Fruit fly (Drosophila melanogaster) whole organism, wandering third instar larva: ENCODE data around the gene CG32815.

Experiments
- Abd-B ChIP-seq: fragments of >200 bp; optimal IDR thresholded peaks from 2 replicates; lab custom pipeline; 2017; ENCODE audit warnings: missing biosample characterization, missing genetic modification characterization
- CG32264 ChIP-seq: fragments of 200-800 bp; sonication (Bioruptor generic); optimal IDR thresholded peaks from 2 replicates; lab custom pipeline; 2016; ENCODE audit warnings: missing biosample characterization, missing genetic modification characterization
- CG9705 ChIP-seq: fragments of 200-800 bp; sonication (Bioruptor generic); optimal IDR thresholded peaks from 2 replicates; lab custom pipeline; 2018; ENCODE audit warnings: missing biosample characterization, mild to moderate bottlenecking, missing genetic modification characterization
- CrebA ChIP-seq: fragments of 200-800 bp; sonication (Bioruptor generic); optimal IDR thresholded peaks from 2 replicates; lab custom pipeline; 2016; ENCODE audit warnings: missing biosample characterization, mild to moderate bottlenecking, missing genetic modification characterization, borderline replicate concordance
- HLH106 ChIP-seq: fragments of 200-800 bp; optimal IDR thresholded peaks from 3 replicates; lab custom pipeline; 2019; ENCODE audit warnings: missing biosample characterization, mild to moderate bottlenecking, missing genetic modification characterization, moderate library complexity
- Hr78 ChIP-seq: fragments of >200 bp; optimal IDR thresholded peaks from 2 replicates; lab custom pipeline; 2017; ENCODE audit warnings: missing biosample characterization, missing genetic modification characterization
- Hr83 ChIP-seq: fragments of 200-300 bp; sonication (Bioruptor generic); optimal IDR thresholded peaks from 2 replicates; lab custom pipeline; 2016; ENCODE audit warnings: missing biosample characterization, mild to moderate bottlenecking, missing genetic modification characterization, moderate library complexity; ENCODE audit not compliant: poor library complexity, severe bottlenecking
- Jra ChIP-seq: sonication (Bioruptor generic); optimal IDR thresholded peaks from 2 replicates; lab custom pipeline; 2016; ENCODE audit warnings: missing biosample characterization, missing genetic modification characterization
- Mio ChIP-seq: sonication (Bioruptor generic); optimal IDR thresholded peaks from 2 replicates; lab custom pipeline; 2016; ENCODE audit warnings: missing biosample characterization, missing genetic modification characterization
- N ChIP-seq: fragments of >200 bp; optimal IDR thresholded peaks from 2 replicates; lab custom pipeline; 2018; ENCODE audit warnings: missing biosample characterization, missing external identifiers, missing genetic modification characterization
- OdsH ChIP-seq: fragments of 200-800 bp; sonication (Bioruptor generic); optimal IDR thresholded peaks from 2 replicates; lab custom pipeline; 2016; ENCODE audit warnings: missing biosample characterization, mild to moderate bottlenecking, missing genetic modification characterization
- Vsx2 ChIP-seq: fragments of 200-300, 225-300 bp; sonication (Bioruptor generic); optimal IDR thresholded peaks from 2 replicates; lab custom pipeline; 2018; ENCODE audit warnings: missing biosample characterization, missing genetic modification characterization; ENCODE audit not compliant: partially characterized antibody
- brk ChIP-seq: fragments of 200-800 bp; sonication (Bioruptor generic); optimal IDR thresholded peaks from 2 replicates; lab custom pipeline; 2016; ENCODE audit warnings: missing biosample characterization, mild to moderate bottlenecking, missing genetic modification characterization
- dl ChIP-seq, 2 experiments: fragments of 175-275, 200-275 bp in 1 of 2; fragments of 200-275 bp in 1 of 2; sonication (Bioruptor generic); optimal IDR thresholded peaks; lab custom pipeline; 2018; ENCODE audit warnings: mild to moderate bottlenecking in 2 of 2, missing biosample characterization in 2 of 2, missing genetic modification characterization in 2 of 2, moderate library complexity in 2 of 2; ENCODE audit not compliant: partially characterized antibody in 2 of 2, insufficient read depth in 1 of 2
- dmrt93B ChIP-seq: fragments of 200-800 bp; sonication (Bioruptor generic); optimal IDR thresholded peaks from 2 replicates; lab custom pipeline; 2018; ENCODE audit warnings: missing biosample characterization, mild to moderate bottlenecking, missing genetic modification characterization
- dsf ChIP-seq: sonication (Bioruptor generic); optimal IDR thresholded peaks from 2 replicates; lab custom pipeline; 2016; ENCODE audit warnings: missing biosample characterization, missing genetic modification characterization, borderline replicate concordance
- ey ChIP-seq: fragments of 200-800 bp; sonication (Bioruptor generic); optimal IDR thresholded peaks from 2 replicates; lab custom pipeline; 2016; ENCODE audit warnings: missing biosample characterization, missing genetic modification characterization
- foxo ChIP-seq, 2 experiments: fragments of 200-800 bp; sonication (Bioruptor generic); optimal IDR thresholded peaks; 2 replicates in 1 of 2; 3 replicates in 1 of 2; lab custom pipeline; 2016 to 2017; ENCODE audit warnings: missing biosample characterization in 2 of 2, missing genetic modification characterization in 2 of 2
- fru ChIP-seq: fragments of 200-800 bp; sonication (Bioruptor generic); optimal IDR thresholded peaks from 3 replicates; lab custom pipeline; 2016; ENCODE audit warnings: missing biosample characterization, mild to moderate bottlenecking, missing genetic modification characterization
- h ChIP-seq: fragments of 200-800 bp; sonication (Bioruptor generic); optimal IDR thresholded peaks from 3 replicates; lab custom pipeline; 2016; ENCODE audit warnings: missing biosample characterization, mild to moderate bottlenecking, missing genetic modification characterization
- jim ChIP-seq: fragments of 175-275, 200-325 bp; sonication (Bioruptor generic); optimal IDR thresholded peaks from 2 replicates; lab custom pipeline; 2016; ENCODE audit warnings: missing biosample characterization, mild to moderate bottlenecking, missing genetic modification characterization
- lola ChIP-seq: fragments of >200 bp; optimal IDR thresholded peaks from 2 replicates; lab custom pipeline; 2017; ENCODE audit warnings: missing biosample characterization, missing genetic modification characterization
- pan ChIP-seq: fragments of >200 bp; optimal IDR thresholded peaks from 2 replicates; lab custom pipeline; 2017
- psq ChIP-seq: fragments of 200-800 bp; sonication (Bioruptor generic); optimal IDR thresholded peaks from 3 replicates; lab custom pipeline; 2017; ENCODE audit warnings: missing biosample characterization, mild to moderate bottlenecking, missing genetic modification characterization, moderate library complexity
- rgr ChIP-seq: fragments of 200-800 bp; sonication (Bioruptor generic); optimal IDR thresholded peaks from 3 replicates; lab custom pipeline; 2016; ENCODE audit warnings: missing biosample characterization, mild to moderate bottlenecking, missing genetic modification characterization
- sage ChIP-seq: fragments of 200-800 bp; sonication (Bioruptor generic); optimal IDR thresholded peaks from 2 replicates; lab custom pipeline; 2016; ENCODE audit warnings: missing biosample characterization, mild to moderate bottlenecking, missing genetic modification characterization
- sv ChIP-seq: fragments of 200-800 bp; sonication (Bioruptor generic); optimal IDR thresholded peaks from 3 replicates; lab custom pipeline; 2016; ENCODE audit warnings: missing biosample characterization, missing genetic modification characterization
- tai ChIP-seq: sonication (Bioruptor generic); optimal IDR thresholded peaks from 2 replicates; lab custom pipeline; 2016; ENCODE audit warnings: missing biosample characterization, missing genetic modification characterization
- usp ChIP-seq: fragments of >200 bp; optimal IDR thresholded peaks from 2 replicates; lab custom pipeline; 2017; ENCODE audit warnings: missing biosample characterization, missing genetic modification characterization

The CG32815 gene

DNA sequence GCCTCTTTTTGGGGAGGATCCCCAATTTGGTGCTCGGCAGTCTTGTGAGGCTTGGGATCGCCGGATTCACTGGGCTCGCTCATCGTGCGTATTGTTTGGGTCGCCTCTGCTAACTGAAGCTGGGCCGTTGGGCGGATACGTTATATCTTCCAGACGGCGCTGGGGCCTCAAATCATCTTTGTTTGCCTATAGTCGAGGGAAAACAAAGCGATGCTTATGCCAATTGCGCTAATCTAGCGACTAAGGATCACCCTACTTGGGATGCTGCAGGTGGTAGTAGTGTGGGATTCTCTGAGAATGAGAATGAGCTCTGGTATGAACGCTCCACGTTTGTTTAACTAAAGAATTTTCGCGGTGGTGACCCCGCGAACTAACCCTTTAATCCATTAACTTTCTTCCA, 19.5 kb downstream of the CG32815 start, which contains the start of gene CG3690:
CG3690 (minus strand) TSS at position 101 of the 400 bp plus-strand sequence.
- TF ChIP-seq CrebA (GFP tag; lab: Kevin White, UChicago), result no peak
- no peak for TF ChIP-seq pan (lab: Kevin White, UChicago)
- no peak for TF ChIP-seq fru (GFP tag; lab: Kevin White, UChicago)
- TF ChIP-seq usp, result no peak
- no peak for TF ChIP-seq OdsH (GFP tag; lab: Kevin White, UChicago)
- TF ChIP-seq CG32264 (GFP tag; lab: Kevin White, UChicago), result no peak
- no peak for TF ChIP-seq CG9705 (GFP tag; lab: Kevin White, UChicago)
- TF ChIP-seq Hr83 (GFP tag; lab: Kevin White, UChicago), result no peak
- TF ChIP-seq psq, result no peak
- no peak for TF ChIP-seq lola (GFP tag; lab: Kevin White, UChicago)
- TF ChIP-seq Hr78 (GFP tag; lab: Kevin White, UChicago), result no peak
- no peak for TF ChIP-seq sv (GFP tag; lab: Kevin White, UChicago)

DNA sequence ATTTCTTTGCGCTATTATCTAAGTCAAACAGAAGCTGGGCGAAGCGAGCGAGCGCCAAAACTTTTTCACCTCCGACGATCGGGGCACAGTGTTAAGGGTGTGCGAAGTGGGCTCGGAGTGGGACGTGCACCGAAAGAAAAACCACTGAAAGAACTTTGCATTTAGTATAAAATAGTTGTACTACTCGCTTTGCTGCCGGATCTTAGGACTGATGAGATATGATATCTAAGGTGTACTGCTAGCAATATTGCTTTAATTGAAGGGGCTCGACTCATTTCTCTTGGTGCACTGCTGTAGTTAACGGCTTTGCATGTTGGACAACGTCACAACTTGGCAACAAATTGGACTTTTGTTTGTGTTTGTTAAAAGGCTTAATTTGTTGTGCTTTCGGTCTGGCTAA, 21.5 kb downstream of the CG32815 start:
- TF ChIP-seq lola (GFP tag; lab: Kevin White, UChicago), result no peak
- TF ChIP-seq CG32264 (GFP tag; lab: Kevin White, UChicago), result no peak
- TF ChIP-seq rgr (GFP tag; lab: Kevin White, UChicago), result peak; percentile 13
- TF ChIP-seq foxo (GFP tag; optimal IDR thresholded peaks at IDR 0.05; lab: Kevin White, UChicago), result peak in 1 of 2 experiments; percentile 26
- TF ChIP-seq h (GFP tag; lab: Kevin White, UChicago), result peak; percentile 8

DNA sequence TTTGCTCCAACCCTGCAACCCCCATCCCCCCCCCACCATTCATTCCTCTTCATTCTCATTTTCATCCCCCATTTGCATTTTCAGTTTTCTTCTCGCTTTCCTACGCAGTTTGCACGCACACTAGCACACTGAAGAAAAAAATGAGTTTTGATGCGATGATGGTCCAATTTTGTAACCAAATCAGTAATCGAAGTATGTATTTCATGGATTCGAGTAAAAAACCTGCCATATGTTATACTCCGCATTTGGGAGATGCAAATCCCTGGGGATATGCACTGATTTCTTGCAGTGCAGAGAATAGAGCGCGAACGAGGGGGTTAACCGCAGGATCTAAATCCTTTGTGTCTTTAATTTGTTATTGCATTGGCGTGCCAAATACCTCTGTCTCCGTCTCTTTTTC, 23.6 kb downstream of the CG32815 start:
- peak; percentile 15 for TF ChIP-seq HLH106 (tag; lab: Kevin White, UChicago)
- no peak for TF ChIP-seq dl (GFP tag; optimal IDR thresholded peaks at IDR 0.05; lab: Kevin White, UChicago; ENCODE audit: insufficient read depth in 1 of 2, partially characterized antibody in 2 of 2)
- TF ChIP-seq Jra (GFP tag; lab: Kevin White, UChicago), result no peak
- no peak for TF ChIP-seq Abd-B (GFP tag; lab: Kevin White, UChicago)
- TF ChIP-seq foxo (GFP tag; optimal IDR thresholded peaks at IDR 0.05; lab: Kevin White, UChicago), result peak in 1 of 2 experiments; percentile 33
- TF ChIP-seq ey (GFP tag; lab: Kevin White, UChicago), result peak; percentile 19
- peak; percentile 10 for TF ChIP-seq fru (GFP tag; lab: Kevin White, UChicago)
- peak; percentile 19 for TF ChIP-seq h (GFP tag; lab: Kevin White, UChicago)
- TF ChIP-seq dmrt93B, result no peak
- no peak for TF ChIP-seq Hr78 (GFP tag; lab: Kevin White, UChicago)
- no peak for TF ChIP-seq jim (GFP tag; lab: Kevin White, UChicago)
- no peak for TF ChIP-seq OdsH (GFP tag; lab: Kevin White, UChicago)
- TF ChIP-seq Mio (GFP tag; lab: Kevin White, UChicago), result no peak
- TF ChIP-seq dsf (GFP tag; lab: Kevin White, UChicago), result no peak
- TF ChIP-seq rgr (GFP tag; lab: Kevin White, UChicago), result peak; percentile 3
- TF ChIP-seq brk, result no peak
- TF ChIP-seq tai (GFP tag; lab: Kevin White, UChicago), result no peak
- TF ChIP-seq sage (GFP tag; lab: Kevin White, UChicago), result no peak
- TF ChIP-seq CG32264 (GFP tag; lab: Kevin White, UChicago), result no peak
- TF ChIP-seq Vsx2 (GFP tag; lab: Kevin White, UChicago), result no peak
- no peak for TF ChIP-seq N (GFP tag; lab: Kevin White, UChicago)
- no peak for TF ChIP-seq sv (GFP tag; lab: Kevin White, UChicago)

dm6 chrX:964012-964411, 31.7 kb downstream of the CG32815 start:
- no peak for TF ChIP-seq Vsx2 (GFP tag; lab: Kevin White, UChicago)
- no peak for TF ChIP-seq CG9705 (GFP tag; lab: Kevin White, UChicago)
- TF ChIP-seq ey (GFP tag; lab: Kevin White, UChicago), result no peak
- peak; percentile 12 for TF ChIP-seq h (GFP tag; lab: Kevin White, UChicago)
- TF ChIP-seq pan (lab: Kevin White, UChicago), result no peak
- no peak for TF ChIP-seq tai (GFP tag; lab: Kevin White, UChicago)

DNA sequence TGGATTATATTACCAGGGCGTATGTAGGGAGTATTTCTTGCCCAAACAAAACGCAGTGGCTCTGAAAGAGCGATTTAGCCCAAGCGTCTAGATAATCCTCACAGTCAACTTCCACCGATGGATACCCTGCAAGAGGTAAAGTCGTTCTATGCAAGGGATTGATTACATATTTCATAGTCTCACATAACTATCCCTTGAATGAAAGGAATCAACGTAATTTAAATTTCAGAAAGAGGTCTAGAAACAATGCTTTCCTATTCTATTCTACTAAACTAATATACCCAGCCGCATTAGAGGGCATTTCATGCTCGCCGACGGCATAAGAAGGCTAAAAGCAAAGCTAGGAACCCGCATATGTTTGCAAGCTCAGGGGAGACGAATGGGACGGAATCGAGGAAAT, 34.6 kb downstream of the CG32815 start:
- no peak for TF ChIP-seq N (GFP tag; lab: Kevin White, UChicago)
